Worm (Caenorhabditis elegans): ENCODE measurements around the gene Y70G10A.3.
A peak's percentile ranks its signal among the peaks of the same experiment; 100 is the strongest.
"Not testable (repeated sequence)": the region's sequence is repeated elsewhere in the genome, so short reads cannot be mapped to it uniquely, and the experiment has no call there.

The Y70G10A.3 gene

ce11 chrIII:10248441-10249137, 9.7 kb downstream of the Y70G10A.3 start, which contains the start of the genes div-1 and cor-1:
Gene div-1, minus strand, starts transcription at chrIII:10248559.
Gene cor-1, plus strand, starts transcription at chrIII:10249111.
- 0 out of 2 replicates have a peak, but pooled peaks have one; percentile 22 for TF ChIP-seq scrt-1 (GFP tag; IDR thresholded peaks at IDR 0.05)
- TF ChIP-seq hnd-1 (tag; optimal IDR thresholded peaks at IDR 0.05): no peak
- no peak for TF ChIP-seq F13C5.2 (tag; optimal IDR thresholded peaks at IDR 0.05)
- peak; percentile 13 for TF ChIP-seq hmg-4 (GFP tag; optimal IDR thresholded peaks at IDR 0.05)
- TF ChIP-seq tra-4 (tag; optimal IDR thresholded peaks at IDR 0.05): no peak
- TF ChIP-seq aly-1 (tag; optimal IDR thresholded peaks at IDR 0.05): no peak
- no peak for TF ChIP-seq ama-1 (optimal IDR thresholded peaks at IDR 0.05)

ce11 chrIII:10251114-10251513, 12.2 kb downstream of the Y70G10A.3 start:
- TF ChIP-seq ceh-36 (tag; optimal IDR thresholded peaks at IDR 0.05): no peak
- TF ChIP-seq flt-1 (GFP tag; IDR thresholded peaks at IDR 0.05): no peak

- TF ChIP-seq sea-1 (GFP tag; conservative IDR thresholded peaks at IDR 0.05) (no peak), tbx-11 (GFP tag; IDR thresholded peaks at IDR 0.05) (no peak), aly-1 (tag; optimal IDR thresholded peaks at IDR 0.05) (no peak), hmbx-1 (tag; optimal IDR thresholded peaks at IDR 0.05) (no peak), hnd-1 (tag; optimal IDR thresholded peaks at IDR 0.05) (no peak), ama-1 (optimal IDR thresholded peaks at IDR 0.05) (no peak), scrt-1 (GFP tag; IDR thresholded peaks at IDR 0.05) (no peak), hmg-4 (GFP tag; optimal IDR thresholded peaks at IDR 0.05) (no peak), F13C5.2 (tag; optimal IDR thresholded peaks at IDR 0.05) (no peak)
Measured at ce11 chrIII:10253334-10253733, 14.4 kb downstream of the Y70G10A.3 start.

ce11 chrIII:10254583-10254982, 15.7 kb downstream of the Y70G10A.3 start, which contains the start of gene R01H10.4:
Gene R01H10.4, plus strand, starts transcription at chrIII:10254818.
- TF ChIP-seq ceh-36 (tag; optimal IDR thresholded peaks at IDR 0.05) (no peak), hmbx-1 (tag; optimal IDR thresholded peaks at IDR 0.05) (no peak), pes-1 (GFP tag; IDR thresholded peaks at IDR 0.05) (no peak), flt-1 (GFP tag; IDR thresholded peaks at IDR 0.05) (no peak), B0310.2 (tag; optimal IDR thresholded peaks at IDR 0.05) (no peak), tra-4 (tag; optimal IDR thresholded peaks at IDR 0.05) (no peak), ceh-13 (GFP tag; optimal IDR thresholded peaks at IDR 0.05) (no peak), scrt-1 (GFP tag; IDR thresholded peaks at IDR 0.05) (no peak), tbx-37 (GFP tag; conservative IDR thresholded peaks at IDR 0.05) (no peak), hmg-4 (GFP tag; optimal IDR thresholded peaks at IDR 0.05) (no peak), F13C5.2 (tag; optimal IDR thresholded peaks at IDR 0.05) (no peak), aly-1 (tag; optimal IDR thresholded peaks at IDR 0.05) (no peak), hnd-1 (tag; optimal IDR thresholded peaks at IDR 0.05) (no peak), ama-1 (optimal IDR thresholded peaks at IDR 0.05) (no peak), tbx-11 (GFP tag; IDR thresholded peaks at IDR 0.05) (no peak), sea-1 (GFP tag; conservative IDR thresholded peaks at IDR 0.05) (no peak), ets-7 (tag; optimal IDR thresholded peaks at IDR 0.05) (no peak)

- TF ChIP-seq aly-1 (tag; optimal IDR thresholded peaks at IDR 0.05) (no peak), hmbx-1 (tag; optimal IDR thresholded peaks at IDR 0.05) (no peak), F13C5.2 (tag; optimal IDR thresholded peaks at IDR 0.05) (no peak), ama-1 (optimal IDR thresholded peaks at IDR 0.05) (no peak), ceh-13 (GFP tag; optimal IDR thresholded peaks at IDR 0.05) (no peak), hmg-4 (GFP tag; optimal IDR thresholded peaks at IDR 0.05) (no peak), scrt-1 (GFP tag; IDR thresholded peaks at IDR 0.05) (no peak), ets-7 (tag; optimal IDR thresholded peaks at IDR 0.05) (no peak), hnd-1 (tag; optimal IDR thresholded peaks at IDR 0.05) (no peak), flt-1 (GFP tag; IDR thresholded peaks at IDR 0.05) (no peak), tbx-11 (GFP tag; IDR thresholded peaks at IDR 0.05) (no peak), sea-1 (GFP tag; conservative IDR thresholded peaks at IDR 0.05) (no peak), tbx-37 (GFP tag; conservative IDR thresholded peaks at IDR 0.05) (no peak), B0310.2 (tag; optimal IDR thresholded peaks at IDR 0.05) (no peak), tra-4 (tag; optimal IDR thresholded peaks at IDR 0.05) (no peak), ceh-36 (tag; optimal IDR thresholded peaks at IDR 0.05) (no peak), pes-1 (GFP tag; IDR thresholded peaks at IDR 0.05) (no peak)
Measured at ce11 chrIII:10258641-10259040, 19.7 kb downstream of the Y70G10A.3 start, which contains the start of gene rip-1. Gene rip-1, minus strand, starts transcription at chrIII:10258741.

ce11 chrIII:10261256-10261655, 22.4 kb downstream of the Y70G10A.3 start:
- TF ChIP-seq hmbx-1 (tag; optimal IDR thresholded peaks at IDR 0.05) (no peak), hnd-1 (tag; optimal IDR thresholded peaks at IDR 0.05) (no peak)

ce11 chrIII:10261682-10262081, 22.8 kb downstream of the Y70G10A.3 start, which contains the start of gene bbs-5:
Gene bbs-5, minus strand, starts transcription at chrIII:10261782.
- TF ChIP-seq ets-7 (tag; optimal IDR thresholded peaks at IDR 0.05): no peak
- TF ChIP-seq tbx-37 (GFP tag; conservative IDR thresholded peaks at IDR 0.05): no peak
- no peak for TF ChIP-seq ceh-36 (tag; optimal IDR thresholded peaks at IDR 0.05)
- TF ChIP-seq pes-1 (GFP tag; IDR thresholded peaks at IDR 0.05): no peak
- TF ChIP-seq tra-4 (tag; optimal IDR thresholded peaks at IDR 0.05): no peak

- not testable (repeated sequence) for TF ChIP-seq hmg-4 (GFP tag; optimal IDR thresholded peaks at IDR 0.05); tbx-11 (GFP tag; IDR thresholded peaks at IDR 0.05); pes-1 (GFP tag; IDR thresholded peaks at IDR 0.05)
Measured at ce11 chrIII:10266824-10267223, 27.9 kb downstream of the Y70G10A.3 start, which contains the start of gene inpp-4B. Gene inpp-4B, minus strand, starts transcription at chrIII:10266877.
